Fruit fly (Drosophila melanogaster): ENCODE data around the gene Aduk.

DNA sequence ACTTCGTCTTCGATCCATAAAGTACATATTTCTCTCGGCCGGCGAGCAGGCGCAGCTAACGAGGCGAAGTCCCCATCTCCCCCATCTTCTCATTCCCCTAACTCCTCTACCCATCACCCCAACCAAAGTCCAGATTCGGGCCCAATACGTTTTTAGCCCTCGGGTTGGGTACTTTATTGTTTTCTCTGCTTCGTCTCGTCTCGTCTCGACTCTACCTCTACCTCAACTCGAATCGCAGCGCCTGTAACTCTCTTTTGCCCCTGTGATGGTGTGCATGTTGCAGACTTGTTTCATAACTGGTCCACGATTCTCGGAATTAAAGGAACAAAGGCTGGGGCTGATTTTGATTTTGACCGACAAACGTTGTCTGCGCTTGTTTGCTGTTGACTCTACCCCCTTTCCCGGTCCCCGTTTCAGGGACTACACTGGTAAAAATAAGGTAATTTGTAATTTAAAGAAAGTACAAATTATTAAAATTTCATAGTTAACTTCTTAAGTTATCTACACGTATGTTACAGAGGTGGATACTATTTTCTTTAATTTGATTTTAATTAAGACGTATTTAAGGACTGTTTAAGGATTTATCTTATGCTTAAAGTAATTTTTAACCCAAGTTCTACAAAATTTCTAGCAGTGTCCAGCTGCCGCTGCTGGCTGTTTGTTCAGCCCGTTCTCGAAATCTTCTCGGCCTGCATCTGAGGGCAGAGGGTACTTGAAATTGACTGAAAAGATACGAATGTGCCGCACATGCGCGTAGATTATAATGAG lies 44.3 kb upstream of the Aduk start:
- TF ChIP-seq CG6163 (GFP tag; IDR thresholded peaks at IDR 0.05) = peak; percentile 70; the same call in 2 of the 3 replicates
- peak; percentile 80 for TF ChIP-seq Blimp-1 (GFP tag; optimal IDR thresholded peaks at IDR 0.05)
- TF ChIP-seq net (GFP tag; optimal IDR thresholded peaks at IDR 0.05) = peak; percentile 75
- no peak for TF ChIP-seq fd85E (GFP tag; optimal IDR thresholded peaks at IDR 0.05)
- peak; percentile 86 for TF ChIP-seq achi (GFP tag; optimal IDR thresholded peaks at IDR 0.05)
- TF ChIP-seq Hr38 (GFP tag; optimal IDR thresholded peaks at IDR 0.05) = no peak
- peak; percentile 42 to 78 for TF ChIP-seq salr (GFP tag; optimal IDR thresholded peaks at IDR 0.05)
